Worm (Caenorhabditis elegans) whole organism, L4 larva: Measurements from ENCODE around the gene Y38A10A.2.

Experiments
- D1046.2 ChIP-seq: fragments of 200-800 bp; sonication (Bioruptor generic); IDR thresholded peaks from 2 replicates; pipeline ENCODE4 v1.3.6; 2022; ENCODE audit warnings: missing genetic modification characterization, missing compliant biosample characterization
- F44E2.7 ChIP-seq: fragments of 200-800 bp; sonication (Bioruptor generic); IDR thresholded peaks from 2 replicates; pipeline ENCODE4 v2.1.2; 2022; ENCODE audit warnings: missing genetic modification characterization, missing compliant biosample characterization
- F49E8.2 ChIP-seq: sonication (generic microtip); optimal IDR thresholded peaks from 2 replicates; lab custom pipeline; 2016; ENCODE audit warnings: missing compliant biosample characterization, mild to moderate bottlenecking, missing genetic modification characterization, borderline replicate concordance
- T26A8.4 ChIP-seq: fragments of 200-800 bp; sonication (Bioruptor generic); IDR thresholded peaks from 2 replicates; pipeline ENCODE4 v1.3.6; 2022; ENCODE audit warnings: missing genetic modification characterization, missing compliant biosample characterization
- Y75B8A.6 ChIP-seq: fragments of 200-800 bp; sonication (Bioruptor generic); IDR thresholded peaks from 2 replicates; pipeline ENCODE4 v1.3.6; 2022; ENCODE audit warnings: missing genetic modification reagents, missing genetic modification characterization, missing compliant biosample characterization
- ZK546.5 ChIP-seq, 2 experiments: sonication (generic microtip); optimal IDR thresholded peaks; 2 replicates each; lab custom pipeline; 2017; ENCODE audit warnings: missing biosample characterization in 2 of 2, missing genetic modification characterization in 2 of 2
- aha-1 ChIP-seq: fragments of 150-350 bp; peaks from one replicate; lab custom pipeline; 2014; ENCODE audit warnings: missing biosample characterization, missing genetic modification characterization
- arid-1 ChIP-seq: fragments of 200-800 bp; sonication (Bioruptor generic); conservative IDR thresholded peaks from 2 replicates; pipeline ENCODE4 v1.3.6; 2022; ENCODE audit warnings: missing genetic modification reagents, missing genetic modification characterization, missing compliant biosample characterization
- attf-4 ChIP-seq: sonication (generic microtip); optimal IDR thresholded peaks from 3 replicates; lab custom pipeline; 2017; ENCODE audit warnings: missing biosample characterization, missing genetic modification characterization
- ctbp-1 ChIP-seq: fragments of 200-800 bp; sonication (Bioruptor generic); IDR thresholded peaks from 2 replicates; pipeline ENCODE4 v1.3.6; 2022; ENCODE audit warnings: missing genetic modification reagents, missing genetic modification characterization, missing compliant biosample characterization
- daf-12 ChIP-seq: fragments of 150-350 bp; optimal IDR thresholded peaks from 2 replicates; lab custom pipeline; 2014; ENCODE audit warnings: missing biosample characterization, missing genetic modification reagents, missing genetic modification characterization
- daf-16 ChIP-seq, 3 experiments: sonication (generic microtip); optimal IDR thresholded peaks; 2 replicates each; lab custom pipeline; 2016 to 2017; ENCODE audit warnings: missing genetic modification characterization in 3 of 3, missing genetic modification reagents in 3 of 3, mild to moderate bottlenecking in 2 of 3, missing compliant biosample characterization in 2 of 3, missing biosample characterization in 1 of 3, moderate library complexity in 1 of 3
- dmd-6 ChIP-seq: fragments of 200-800 bp; sonication (Bioruptor generic); IDR thresholded peaks from 2 replicates; pipeline ENCODE4 v1.3.6; 2022; ENCODE audit warnings: missing genetic modification reagents, missing genetic modification characterization, missing compliant biosample characterization
- dmd-9 ChIP-seq: fragments of 200-800 bp; sonication (Bioruptor generic); IDR thresholded peaks from 2 replicates; pipeline ENCODE4 v1.3.6; 2022; ENCODE audit warnings: missing genetic modification reagents, missing genetic modification characterization, missing compliant biosample characterization
- dve-1 ChIP-seq: sonication (generic microtip); optimal IDR thresholded peaks from 2 replicates; lab custom pipeline; 2017; ENCODE audit warnings: antibody characterized with exemption, mild to moderate bottlenecking, missing genetic modification characterization, missing compliant biosample characterization; ENCODE audit not compliant: insufficient read depth
- egl-43 ChIP-seq: fragments of 200-800 bp; sonication (Bioruptor generic); IDR thresholded peaks from 2 replicates; pipeline ENCODE4 v1.3.6; 2022; ENCODE audit warnings: missing genetic modification reagents, missing genetic modification characterization, missing compliant biosample characterization
- hlh-11 ChIP-seq: fragments of 200-800 bp; sonication (Bioruptor generic); optimal IDR thresholded peaks from 2 replicates; lab custom pipeline; 2018; ENCODE audit warnings: mild to moderate bottlenecking, missing genetic modification characterization, missing compliant biosample characterization
- lim-7 ChIP-seq: fragments of 200-800 bp; sonication (Bioruptor generic); IDR thresholded peaks from 2 replicates; pipeline ENCODE4 v1.3.6; 2022; ENCODE audit warnings: missing genetic modification characterization, missing compliant biosample characterization
- lin-13 ChIP-seq: fragments of 150-350 bp; optimal IDR thresholded peaks from 2 replicates; lab custom pipeline; 2014; ENCODE audit warnings: missing biosample characterization, missing genetic modification reagents, missing genetic modification characterization
- lin-15B ChIP-seq: fragments of 150-350 bp; sonication (generic microtip); optimal IDR thresholded peaks from 3 replicates; lab custom pipeline; 2014; ENCODE audit warnings: missing biosample characterization, missing genetic modification characterization
- lin-38 ChIP-seq: fragments of 200-800 bp; sonication (Bioruptor generic); IDR thresholded peaks from 2 replicates; pipeline ENCODE4 v1.3.6; 2022; ENCODE audit warnings: missing genetic modification reagents, missing genetic modification characterization, missing compliant biosample characterization
- lsy-2 ChIP-seq, 2 experiments: fragments of 150-350 bp in 1 of 2; sonication (generic microtip) in 1 of 2; optimal IDR thresholded peaks; 2 replicates each; lab custom pipeline; 2014 to 2017; ENCODE audit warnings: missing biosample characterization in 2 of 2, missing genetic modification characterization in 2 of 2
- mes-2 ChIP-seq: sonication (generic microtip); optimal IDR thresholded peaks from 2 replicates; lab custom pipeline; 2016; ENCODE audit warnings: missing genotype, mild to moderate bottlenecking, missing genetic modification characterization, missing compliant biosample characterization; ENCODE audit not compliant: poor library complexity, severe bottlenecking
- mxl-2 ChIP-seq: fragments of 200-800 bp; sonication (Bioruptor generic); conservative IDR thresholded peaks from 2 replicates; pipeline ENCODE4 v1.3.6; 2022; ENCODE audit warnings: missing genetic modification reagents, missing genetic modification characterization, missing compliant biosample characterization
- mxl-3 ChIP-seq: fragments of 200-800 bp; sonication (Bioruptor generic); optimal IDR thresholded peaks from 2 replicates; lab custom pipeline; 2018; ENCODE audit warnings: mild to moderate bottlenecking, missing genetic modification characterization, missing compliant biosample characterization
- nhr-237 ChIP-seq: sonication (generic microtip); optimal IDR thresholded peaks from 2 replicates; lab custom pipeline; 2017; ENCODE audit warnings: missing biosample characterization, missing genetic modification characterization
- nhr-28 ChIP-seq: fragments of 150-350 bp; optimal IDR thresholded peaks from 2 replicates; lab custom pipeline; 2014; ENCODE audit warnings: missing biosample characterization, missing genetic modification characterization
- nhr-41 ChIP-seq: fragments of 200-800 bp; sonication (Bioruptor generic); IDR thresholded peaks from 2 replicates; pipeline ENCODE4 v1.3.6; 2022; ENCODE audit warnings: missing genetic modification reagents, missing genetic modification characterization, missing compliant biosample characterization
- nhr-42 ChIP-seq: fragments of 200-800 bp; sonication (Bioruptor generic); IDR thresholded peaks from 2 replicates; pipeline ENCODE4 v1.3.6; 2022; ENCODE audit warnings: missing genetic modification characterization, missing compliant biosample characterization
- nhr-48 ChIP-seq: sonication (generic microtip); optimal IDR thresholded peaks from 2 replicates; lab custom pipeline; 2016; ENCODE audit warnings: mild to moderate bottlenecking, missing genetic modification characterization, missing compliant biosample characterization
- nhr-6 ChIP-seq: fragments of 150-350 bp; optimal IDR thresholded peaks from 2 replicates; lab custom pipeline; 2014; ENCODE audit warnings: missing biosample characterization, missing genetic modification characterization
- nhr-77 ChIP-seq: fragments of 150-350 bp; optimal IDR thresholded peaks from 2 replicates; lab custom pipeline; 2014; ENCODE audit warnings: missing biosample characterization, missing genetic modification characterization
- pha-4 ChIP-seq, 2 experiments: fragments of 150-350 bp in 1 of 2; fragments of 200-800 bp in 1 of 2; sonication (Bioruptor generic) in 1 of 2; IDR thresholded peaks in 1 of 2; optimal IDR thresholded peaks in 1 of 2; 2 replicates each; pipeline versions ENCODE4 v1.3.6 to Lab custom; 2014 to 2022; ENCODE audit warnings: missing genetic modification characterization in 2 of 2, missing genetic modification reagents in 2 of 2, missing biosample characterization in 1 of 2, missing compliant biosample characterization in 1 of 2
- php-3 ChIP-seq: fragments of 200-800 bp; sonication (Bioruptor generic); IDR thresholded peaks from 2 replicates; pipeline ENCODE4 v1.3.6; 2022; ENCODE audit warnings: missing genetic modification reagents, missing genetic modification characterization, missing compliant biosample characterization
- pqm-1 ChIP-seq: sonication (generic microtip); optimal IDR thresholded peaks from 2 replicates; lab custom pipeline; 2017; ENCODE audit warnings: missing biosample characterization, missing genetic modification characterization
- rbr-2 ChIP-seq: sonication (generic microtip); optimal IDR thresholded peaks from 2 replicates; lab custom pipeline; 2016; ENCODE audit warnings: missing genotype, missing genetic modification characterization, missing compliant biosample characterization
- saeg-2 ChIP-seq: fragments of 200-800 bp; sonication (Bioruptor generic); IDR thresholded peaks from 2 replicates; pipeline ENCODE4 v1.3.6; 2022; ENCODE audit warnings: missing genetic modification reagents, missing genetic modification characterization, missing compliant biosample characterization
- set-16 ChIP-seq: fragments of 200-800 bp; sonication (Bioruptor generic); IDR thresholded peaks from 2 replicates; pipeline ENCODE4 v1.3.6; 2022; ENCODE audit warnings: missing genetic modification reagents, missing genetic modification characterization, missing compliant biosample characterization
- skn-1 ChIP-seq: fragments of 150-350 bp; optimal IDR thresholded peaks from 2 replicates; lab custom pipeline; 2014; ENCODE audit warnings: missing biosample characterization, missing genetic modification characterization
- unc-62 ChIP-seq, 3 experiments: fragments of 150-350 bp in 1 of 3; sonication (generic microtip); optimal IDR thresholded peaks in 2 of 3; peaks in 1 of 3; 1 replicate in 1 of 3; 2 replicates in 2 of 3; lab custom pipeline; 2014 to 2017; ENCODE audit warnings: missing biosample characterization in 3 of 3, missing genetic modification characterization in 3 of 3, missing genetic modification reagents in 3 of 3, missing genotype in 1 of 3
- zip-2 ChIP-seq: fragments of 150-350 bp; optimal IDR thresholded peaks from 2 replicates; lab custom pipeline; 2014; ENCODE audit warnings: missing biosample characterization, missing genetic modification characterization
- ztf-7 ChIP-seq: fragments of 150-350 bp; optimal IDR thresholded peaks from 2 replicates; lab custom pipeline; 2014; ENCODE audit warnings: missing biosample characterization, missing genetic modification characterization

Y38A10A.2 gene

DNA sequence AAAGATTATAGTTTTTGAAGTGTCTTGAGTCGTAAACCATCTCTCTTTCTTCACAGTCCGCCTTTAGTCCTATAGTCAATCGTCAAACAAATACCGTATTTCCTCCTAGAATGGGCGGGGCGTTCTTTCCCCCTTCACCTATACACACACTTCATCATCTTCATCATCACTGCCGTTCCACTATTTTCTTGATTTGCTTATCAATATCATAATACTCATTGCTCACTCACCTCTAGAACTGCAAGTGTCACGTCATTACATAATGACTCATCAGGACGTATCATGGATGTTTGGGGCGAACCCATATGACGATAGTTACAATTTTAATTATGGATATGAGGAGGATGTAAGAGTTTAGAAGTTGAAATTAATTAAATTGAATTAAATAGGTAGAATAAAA lies 52.6 kb downstream of the Y38A10A.2 start:
- TF ChIP-seq mxl-2 (GFP tag; lab: Robert Waterston, UW) (no peak), saeg-2 (no peak), F49E8.2 (tag; lab: Kevin White, UChicago) (no peak), D1046.2 (no peak), lin-15B (tag; lab: Kevin White, UChicago) (no peak), nhr-77 (tag; lab: Kevin White, UChicago) (no peak), dmd-9 (GFP tag; lab: Robert Waterston, UW) (no peak), pqm-1 (tag; lab: Kevin White, UChicago) (no peak), daf-16 (GFP tag; optimal IDR thresholded peaks at IDR 0.05; lab: Kevin White, UChicago) (no peak), daf-16 (tag; optimal IDR thresholded peaks at IDR 0.05; lab: Kevin White, UChicago) (no peak), daf-12 (no peak), dve-1 (tag; lab: Kevin White, UChicago) (peak; percentile 20), attf-4 (tag; lab: Kevin White, UChicago) (no peak), arid-1 (GFP tag; lab: Robert Waterston, UW) (no peak), nhr-41 (GFP tag; lab: Robert Waterston, UW) (no peak), Y75B8A.6 (no peak), lin-38 (GFP tag; lab: Robert Waterston, UW) (no peak), aha-1 (tag; lab: Kevin White, UChicago) (no peak), php-3 (GFP tag; lab: Robert Waterston, UW) (no peak), nhr-6 (tag; lab: Kevin White, UChicago) (peak; percentile 7), lsy-2 (tag; optimal IDR thresholded peaks at IDR 0.05; lab: Kevin White, UChicago) (peak in 1 of 2 experiments; percentile 9), rbr-2 (tag; lab: Kevin White, UChicago) (no peak), pha-4 (GFP tag; IDR thresholded peaks at IDR 0.05; lab: Robert Waterston, UW) (no peak), pha-4 (tag; optimal IDR thresholded peaks at IDR 0.05; lab: Kevin White, UChicago) (peak; percentile 41), F44E2.7 (no peak), unc-62 (GFP tag; optimal IDR thresholded peaks at IDR 0.05 in 1 of 2; lab: Kevin White, UChicago) (peak in 1 of 2 experiments; percentile 92), unc-62 (tag; optimal IDR thresholded peaks at IDR 0.05; lab: Kevin White, UChicago) (no peak), lim-7 (GFP tag; lab: Robert Waterston, UW) (no peak), dmd-6 (GFP tag; lab: Robert Waterston, UW) (no peak), mes-2 (tag; lab: Kevin White, UChicago) (peak; percentile 14), T26A8.4 (GFP tag; lab: Robert Waterston, UW) (no peak), zip-2 (tag; lab: Kevin White, UChicago) (no peak), nhr-48 (tag; lab: Kevin White, UChicago) (no peak), ctbp-1 (GFP tag; lab: Robert Waterston, UW) (no peak), hlh-11 (tag; lab: Kevin White, UChicago) (no peak), nhr-237 (no peak), ztf-7 (tag; lab: Kevin White, UChicago) (no peak), mxl-3 (no peak), skn-1 (no peak), lin-13 (GFP tag; lab: Kevin White, UChicago) (no peak), nhr-28 (no peak)

DNA sequence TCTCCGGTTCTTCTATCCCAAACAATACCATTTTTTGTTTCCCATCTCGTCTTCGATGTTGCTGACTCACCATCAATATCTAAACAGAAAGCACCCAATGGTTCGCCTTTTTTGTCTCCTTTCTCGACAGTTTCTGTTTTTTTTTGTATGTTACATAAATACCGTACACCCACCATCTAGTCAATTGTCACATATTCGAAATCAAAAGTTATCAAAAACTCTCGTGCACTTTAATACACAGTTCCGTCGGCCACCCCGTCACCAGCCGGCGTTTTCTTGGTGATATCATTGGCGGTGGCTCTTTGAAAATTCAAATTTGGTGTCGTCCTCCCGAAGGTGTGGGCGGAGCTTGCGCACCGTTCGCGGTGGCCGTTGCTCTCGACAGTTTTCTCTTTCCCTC lies 55.3 kb downstream of the Y38A10A.2 start:
- TF ChIP-seq nhr-42 (GFP tag; lab: Robert Waterston, UW) (no peak), dve-1 (tag; lab: Kevin White, UChicago) (peak; percentile 13), ZK546.5 (tag; optimal IDR thresholded peaks at IDR 0.05; lab: Kevin White, UChicago) (no peak), T26A8.4 (GFP tag; lab: Robert Waterston, UW) (no peak), aha-1 (tag; lab: Kevin White, UChicago) (peak; percentile 95), lsy-2 (tag; optimal IDR thresholded peaks at IDR 0.05; lab: Kevin White, UChicago) (peak in 1 of 2 experiments; percentile 8), set-16 (0 out of 2 replicates have a peak, but pooled peaks have one; percentile 46), egl-43 (0 out of 2 replicates have a peak, but pooled peaks have one; percentile 14)
